Worm (Caenorhabditis elegans) whole organism, young adult: ENCODE data around the gene R04E5.7.

Source experiments
- B0261.1 ChIP-seq: sonication (generic microtip); optimal IDR thresholded peaks from 2 replicates; lab custom pipeline; 2016; ENCODE audit warnings: mild to moderate bottlenecking, missing genetic modification characterization, moderate library complexity, missing compliant biosample characterization
- D2030.7 ChIP-seq: fragments of 200-800 bp; sonication (Bioruptor generic); IDR thresholded peaks from 2 replicates; pipeline ENCODE4 v1.3.6; 2022; ENCODE audit warnings: missing genetic modification reagents, missing genetic modification characterization, missing compliant biosample characterization
- F23B12.7 ChIP-seq: sonication (generic microtip); optimal IDR thresholded peaks from 2 replicates; lab custom pipeline; 2017; ENCODE audit warnings: missing genetic modification characterization, mild to moderate bottlenecking, missing compliant biosample characterization, antibody characterized with exemption, moderate library complexity; ENCODE audit not compliant: insufficient read depth
- F33H1.4 ChIP-seq: fragments of 200-800 bp; sonication (Bioruptor generic); IDR thresholded peaks from 2 replicates; pipeline ENCODE4 v1.3.6; 2022; ENCODE audit warnings: missing genetic modification reagents, missing genetic modification characterization, missing compliant biosample characterization
- F39B2.1 ChIP-seq: fragments of 200-800 bp; sonication (Bioruptor generic); IDR thresholded peaks from 2 replicates; pipeline ENCODE4 v1.3.6; 2022; ENCODE audit warnings: missing genetic modification reagents, missing genetic modification characterization, missing compliant biosample characterization
- F55B11.4 ChIP-seq: sonication (generic microtip); optimal IDR thresholded peaks from 2 replicates; lab custom pipeline; 2016; ENCODE audit warnings: missing compliant biosample characterization, missing genetic modification characterization, borderline replicate concordance; ENCODE audit not compliant: insufficient read depth
- F57A8.1 ChIP-seq: fragments of 200-800 bp; sonication (Bioruptor generic); optimal IDR thresholded peaks from 2 replicates; lab custom pipeline; 2018; ENCODE audit warnings: mild to moderate bottlenecking, missing genetic modification characterization, moderate library complexity, missing compliant biosample characterization
- F57C9.4 ChIP-seq: sonication (generic microtip); optimal IDR thresholded peaks from 2 replicates; lab custom pipeline; 2017; ENCODE audit warnings: mild to moderate bottlenecking, missing genetic modification characterization, missing compliant biosample characterization
- Y53F4B.3 ChIP-seq: fragments of 200-800 bp; sonication (Bioruptor generic); IDR thresholded peaks from 2 replicates; pipeline ENCODE4 v1.3.6; 2022; ENCODE audit warnings: missing genetic modification reagents, missing genetic modification characterization, missing compliant biosample characterization
- Y53G8AR.9 ChIP-seq: fragments of 200-800 bp; sonication (Bioruptor generic); conservative IDR thresholded peaks from 2 replicates; pipeline ENCODE4 v1.3.6; 2022; ENCODE audit warnings: missing genetic modification reagents, missing genetic modification characterization, missing compliant biosample characterization
- Y56A3A.18 ChIP-seq: fragments of 200-800 bp; sonication (Bioruptor generic); IDR thresholded peaks from 2 replicates; pipeline ENCODE4 v1.3.6; 2022; ENCODE audit warnings: missing genetic modification reagents, missing genetic modification characterization, missing compliant biosample characterization
- ama-1 ChIP-seq, 3 experiments: fragments of 150-350 bp in 1 of 3; sonication (generic microtip) in 2 of 3; optimal IDR thresholded peaks; 2 replicates each; lab custom pipeline; 2014 to 2018; ENCODE audit warnings: missing biosample characterization in 2 of 3, missing genetic modification characterization in 2 of 3, missing genetic modification reagents in 2 of 3
- attf-6 ChIP-seq: fragments of 200-800 bp; sonication (Bioruptor generic); IDR thresholded peaks from 2 replicates; pipeline ENCODE4 v1.3.6; 2022; ENCODE audit warnings: missing genetic modification reagents, missing genetic modification characterization, missing compliant biosample characterization
- bed-1 ChIP-seq: fragments of 200-800 bp; sonication (Bioruptor generic); IDR thresholded peaks from 2 replicates; pipeline ENCODE4 v1.3.6; 2022; ENCODE audit warnings: missing genetic modification reagents, missing genetic modification characterization, missing compliant biosample characterization
- bed-2 ChIP-seq: fragments of 200-800 bp; sonication (Bioruptor generic); IDR thresholded peaks from 2 replicates; pipeline ENCODE4 v1.3.6; 2022; ENCODE audit warnings: missing genetic modification reagents, missing genetic modification characterization, missing compliant biosample characterization
- ccch-3 ChIP-seq: fragments of 200-800 bp; sonication (Bioruptor generic); optimal IDR thresholded peaks from 2 replicates; lab custom pipeline; 2018; ENCODE audit warnings: mild to moderate bottlenecking, missing genetic modification characterization, missing compliant biosample characterization
- ceh-100 ChIP-seq: fragments of 200-800 bp; sonication (Bioruptor generic); IDR thresholded peaks from 2 replicates; pipeline ENCODE4 v1.3.6; 2022; ENCODE audit warnings: missing genetic modification reagents, missing genetic modification characterization, missing compliant biosample characterization
- ceh-27 ChIP-seq: fragments of 200-800 bp; sonication (Bioruptor generic); optimal IDR thresholded peaks from 2 replicates; lab custom pipeline; 2018; ENCODE audit warnings: mild to moderate bottlenecking, missing genetic modification characterization, moderate library complexity, missing compliant biosample characterization
- chd-7 ChIP-seq: sonication (generic microtip); optimal IDR thresholded peaks from 2 replicates; lab custom pipeline; 2016; ENCODE audit warnings: mild to moderate bottlenecking, missing genetic modification characterization, moderate library complexity, missing compliant biosample characterization
- dox-1 ChIP-seq: fragments of 200-800 bp; sonication (Bioruptor generic); IDR thresholded peaks from 2 replicates; pipeline ENCODE4 v1.3.6; 2022; ENCODE audit warnings: missing genetic modification reagents, missing genetic modification characterization, missing compliant biosample characterization
- efl-1 ChIP-seq: fragments of 150-350 bp; optimal IDR thresholded peaks from 2 replicates; lab custom pipeline; 2014; ENCODE audit warnings: missing biosample characterization, missing genetic modification reagents, missing genetic modification characterization
- egl-44 ChIP-seq: fragments of 200-800 bp; sonication (Bioruptor generic); IDR thresholded peaks from 2 replicates; pipeline ENCODE4 v1.3.6; 2022; ENCODE audit warnings: missing genetic modification reagents, missing genetic modification characterization, missing compliant biosample characterization
- ets-4 ChIP-seq: fragments of 200-800 bp; sonication (Bioruptor generic); optimal IDR thresholded peaks from 2 replicates; lab custom pipeline; 2018; ENCODE audit warnings: mild to moderate bottlenecking, missing genetic modification characterization, missing compliant biosample characterization
- fkh-3 ChIP-seq: sonication (generic microtip); optimal IDR thresholded peaks from 2 replicates; lab custom pipeline; 2016; ENCODE audit warnings: mild to moderate bottlenecking, missing genetic modification characterization, missing compliant biosample characterization
- hmg-1.2 ChIP-seq: fragments of 200-800 bp; sonication (Bioruptor generic); IDR thresholded peaks from 2 replicates; pipeline ENCODE4 v1.3.6; 2022; ENCODE audit warnings: missing genetic modification reagents, missing genetic modification characterization, missing compliant biosample characterization
- hsf-1 ChIP-seq: fragments of 200-800 bp; sonication (Bioruptor generic); IDR thresholded peaks from 2 replicates; pipeline ENCODE4 v1.3.6; 2022; ENCODE audit warnings: missing genetic modification reagents, missing genetic modification characterization, missing compliant biosample characterization
- let-607 ChIP-seq, 2 experiments: fragments of 200-800 bp in 1 of 2; sonication (Bioruptor generic) in 1 of 2; sonication (generic microtip) in 1 of 2; optimal IDR thresholded peaks; 2 replicates each; lab custom pipeline; 2016 to 2018; ENCODE audit warnings: mild to moderate bottlenecking in 2 of 2, missing compliant biosample characterization in 2 of 2, missing genetic modification characterization in 2 of 2, moderate library complexity in 2 of 2, missing genotype in 1 of 2
- lin-35 ChIP-seq, 3 experiments: fragments of 150-350 bp in 2 of 3; sonication (generic microtip) in 1 of 3; optimal IDR thresholded peaks; 2 replicates each; lab custom pipeline; 2014 to 2018; ENCODE audit warnings: missing biosample characterization in 3 of 3, missing genetic modification characterization in 3 of 3, missing genetic modification reagents in 3 of 3
- lin-40 ChIP-seq: sonication (generic microtip); optimal IDR thresholded peaks from 2 replicates; lab custom pipeline; 2016; ENCODE audit warnings: missing genetic modification characterization, mild to moderate bottlenecking, missing compliant biosample characterization, missing genotype, missing genetic modification reagents
- lin-54 ChIP-seq: fragments of 200-800 bp; sonication (Bioruptor generic); optimal IDR thresholded peaks from 2 replicates; lab custom pipeline; 2018; ENCODE audit warnings: mild to moderate bottlenecking, missing genetic modification characterization, missing compliant biosample characterization
- lsl-1 ChIP-seq: fragments of 200-800 bp; sonication (Bioruptor generic); optimal IDR thresholded peaks from 2 replicates; lab custom pipeline; 2018; ENCODE audit warnings: mild to moderate bottlenecking, missing genetic modification characterization, moderate library complexity, missing compliant biosample characterization
- madf-10 ChIP-seq: sonication (generic microtip); optimal IDR thresholded peaks from 2 replicates; lab custom pipeline; 2016; ENCODE audit warnings: mild to moderate bottlenecking, missing genetic modification characterization, missing compliant biosample characterization
- nhr-120 ChIP-seq: fragments of 200-800 bp; sonication (Bioruptor generic); IDR thresholded peaks from 2 replicates; pipeline ENCODE4 v1.3.6; 2022; ENCODE audit warnings: missing genetic modification characterization, missing compliant biosample characterization
- nhr-27 ChIP-seq: fragments of 200-800 bp; sonication (Bioruptor generic); optimal IDR thresholded peaks from 2 replicates; lab custom pipeline; 2018; ENCODE audit warnings: mild to moderate bottlenecking, missing genetic modification characterization, moderate library complexity, missing compliant biosample characterization
- nhr-80 ChIP-seq: sonication (generic microtip); optimal IDR thresholded peaks from 2 replicates; lab custom pipeline; 2016; ENCODE audit warnings: missing genetic modification characterization, missing compliant biosample characterization
- rpc-1 ChIP-seq, 2 experiments: fragments of 150-350 bp in 1 of 2; sonication (generic microtip) in 1 of 2; optimal IDR thresholded peaks; 2 replicates each; lab custom pipeline; 2014 to 2018; ENCODE audit warnings: missing biosample characterization in 1 of 2, missing genetic modification characterization in 1 of 2, missing genetic modification reagents in 1 of 2, missing genotype in 1 of 2
- sdz-38 ChIP-seq: sonication (generic microtip); optimal IDR thresholded peaks from 2 replicates; lab custom pipeline; 2016; ENCODE audit warnings: missing genotype, missing genetic modification characterization, missing compliant biosample characterization
- snpc-3.4 ChIP-seq: sonication (generic microtip); optimal IDR thresholded peaks from 2 replicates; lab custom pipeline; 2017; ENCODE audit warnings: missing genetic modification characterization, mild to moderate bottlenecking, missing compliant biosample characterization, antibody characterized with exemption, moderate library complexity, missing genotype, missing genetic modification reagents
- snpc-4 ChIP-seq, 5 experiments: fragments of 150-350 bp in 1 of 5; sonication (generic microtip) in 4 of 5; optimal IDR thresholded peaks; 2 replicates each; lab custom pipeline; 2014 to 2018; ENCODE audit warnings: missing genetic modification characterization in 5 of 5, missing biosample characterization in 3 of 5, antibody characterized with exemption in 2 of 5, mild to moderate bottlenecking in 2 of 5, missing compliant biosample characterization in 2 of 5, missing genotype in 2 of 5, moderate library complexity in 2 of 5, missing genetic modification reagents in 1 of 5
- somi-1 ChIP-seq: fragments of 200-800 bp; sonication (Bioruptor generic); optimal IDR thresholded peaks from 2 replicates; lab custom pipeline; 2018; ENCODE audit warnings: mild to moderate bottlenecking, missing genetic modification characterization, missing compliant biosample characterization
- unc-62 ChIP-seq: fragments of 150-350 bp; optimal IDR thresholded peaks from 2 replicates; lab custom pipeline; 2014; ENCODE audit warnings: missing biosample characterization, missing genetic modification reagents, missing genetic modification characterization
- xnd-1 ChIP-seq: sonication (generic microtip); optimal IDR thresholded peaks from 2 replicates; lab custom pipeline; 2016; ENCODE audit warnings: missing genotype, missing genetic modification reagents, missing genetic modification characterization, missing compliant biosample characterization
- zfh-2 ChIP-seq: fragments of 200-800 bp; sonication (Bioruptor generic); conservative IDR thresholded peaks from 2 replicates; pipeline ENCODE4 v1.3.6; 2022; ENCODE audit warnings: missing genetic modification reagents, missing genetic modification characterization, missing compliant biosample characterization
- zim-3 ChIP-seq: sonication (generic microtip); optimal IDR thresholded peaks from 2 replicates; lab custom pipeline; 2017; ENCODE audit warnings: mild to moderate bottlenecking, missing genetic modification characterization, moderate library complexity, missing compliant biosample characterization
- ztf-22 ChIP-seq: fragments of 200-800 bp; sonication (Bioruptor generic); optimal IDR thresholded peaks from 2 replicates; lab custom pipeline; 2018; ENCODE audit warnings: mild to moderate bottlenecking, missing genetic modification characterization, moderate library complexity, missing compliant biosample characterization
- ztf-25 ChIP-seq: fragments of 200-800 bp; sonication (Bioruptor generic); IDR thresholded peaks from 2 replicates; pipeline ENCODE4 v1.3.6; 2022; ENCODE audit warnings: missing genetic modification reagents, missing genetic modification characterization, missing compliant biosample characterization
- ztf-28 ChIP-seq: fragments of 200-800 bp; sonication (Bioruptor generic); IDR thresholded peaks from 2 replicates; pipeline ENCODE4 v1.3.6; 2022; ENCODE audit warnings: missing genetic modification reagents, missing genetic modification characterization, missing compliant biosample characterization

R04E5.7 gene

ce11 chrX:8810908-8811307 is 13.8 kb upstream of the R04E5.7 start, which contains the start of gene R04E5.9 (continued):
- peak; percentile 73 for TF ChIP-seq ceh-27 (GFP tag; lab: Kevin White, UChicago)
- TF ChIP-seq F57C9.4 (tag; lab: Kevin White, UChicago) = no peak
- TF ChIP-seq hsf-1 (GFP tag; lab: Robert Waterston, UW) = no peak
- TF ChIP-seq zfh-2 (GFP tag; lab: Robert Waterston, UW) = peak; percentile 97
- TF ChIP-seq rpc-1 (optimal IDR thresholded peaks at IDR 0.05; lab: Kevin White, UChicago) = no peak
- no peak for TF ChIP-seq rpc-1 (tag; optimal IDR thresholded peaks at IDR 0.05; lab: Kevin White, UChicago)
- TF ChIP-seq zim-3 (tag; lab: Kevin White, UChicago) = no peak
- no peak for TF ChIP-seq Y56A3A.18 (GFP tag; lab: Robert Waterston, UW)
- no peak for TF ChIP-seq D2030.7 (GFP tag; lab: Robert Waterston, UW)
- TF ChIP-seq F23B12.7 = no peak
- peak; percentile 82 for TF ChIP-seq ztf-22 (GFP tag; lab: Kevin White, UChicago)
- peak; percentile 89 to 92 for TF ChIP-seq let-607 (tag; optimal IDR thresholded peaks at IDR 0.05; lab: Kevin White, UChicago)
- peak; percentile 91 for TF ChIP-seq dox-1
- TF ChIP-seq xnd-1 (tag; lab: Kevin White, UChicago) = no peak
- no peak for TF ChIP-seq ztf-28 (GFP tag; lab: Robert Waterston, UW)
- TF ChIP-seq nhr-80 (tag; lab: Kevin White, UChicago) = peak; percentile 99
- TF ChIP-seq F57A8.1 (GFP tag; lab: Kevin White, UChicago) = no peak
- TF ChIP-seq madf-10 (tag; lab: Kevin White, UChicago) = peak; percentile 85
- no peak for TF ChIP-seq sdz-38 (tag; lab: Kevin White, UChicago)
- no peak for TF ChIP-seq bed-1 (GFP tag; lab: Robert Waterston, UW)
- no peak for TF ChIP-seq snpc-3.4
- TF ChIP-seq ccch-3 (GFP tag; lab: Kevin White, UChicago) = no peak
- peak; percentile 22 for TF ChIP-seq B0261.1 (tag; lab: Kevin White, UChicago)
- TF ChIP-seq egl-44 (GFP tag; lab: Robert Waterston, UW) = peak; percentile 61; the same call in 1 of the 2 replicates
- no peak for TF ChIP-seq efl-1
- TF ChIP-seq somi-1 = peak; percentile 44
- no peak for TF ChIP-seq ama-1 (optimal IDR thresholded peaks at IDR 0.05; lab: Kevin White, UChicago)
- TF ChIP-seq ama-1 (GFP tag; optimal IDR thresholded peaks at IDR 0.05; lab: Kevin White, UChicago) = peak in 1 of 2 experiments; percentile 0
- no peak for TF ChIP-seq bed-2 (GFP tag; lab: Robert Waterston, UW)
- peak; percentile 35 for TF ChIP-seq snpc-4 (GFP tag; optimal IDR thresholded peaks at IDR 0.05; lab: Kevin White, UChicago)
- peak; percentile 17 to 72 (median 60) for TF ChIP-seq snpc-4 (tag; optimal IDR thresholded peaks at IDR 0.05; lab: Kevin White, UChicago)
- TF ChIP-seq ceh-100 (GFP tag; lab: Robert Waterston, UW) = no peak
- TF ChIP-seq Y53F4B.3 = no peak
- no peak for TF ChIP-seq nhr-120 (GFP tag; lab: Robert Waterston, UW)
- no peak for TF ChIP-seq fkh-3 (tag; lab: Kevin White, UChicago)
- TF ChIP-seq chd-7 (tag; lab: Kevin White, UChicago) = peak; percentile 80
- TF ChIP-seq unc-62 = no peak
- no peak for TF ChIP-seq ztf-25 (GFP tag; lab: Robert Waterston, UW)
- no peak for TF ChIP-seq nhr-27 (tag; lab: Kevin White, UChicago)
- TF ChIP-seq lin-40 = peak; percentile 91
- TF ChIP-seq F55B11.4 (tag; lab: Kevin White, UChicago) = no peak
- TF ChIP-seq Y53G8AR.9 (GFP tag; lab: Robert Waterston, UW) = no peak
- no peak for TF ChIP-seq lsl-1 (GFP tag; lab: Kevin White, UChicago)
- TF ChIP-seq ets-4 (GFP tag; lab: Kevin White, UChicago) = peak; percentile 91
- TF ChIP-seq F39B2.1 (GFP tag; lab: Robert Waterston, UW) = no peak
- peak; percentile 84 for TF ChIP-seq hmg-1.2
- no peak for TF ChIP-seq F33H1.4 (GFP tag; lab: Robert Waterston, UW)
- TF ChIP-seq lin-54 (GFP tag; lab: Kevin White, UChicago) = peak; percentile 50
- peak in 1 of 3 experiments; percentile 63 for TF ChIP-seq lin-35 (GFP tag; optimal IDR thresholded peaks at IDR 0.05; lab: Kevin White, UChicago)
- no peak for TF ChIP-seq attf-6 (GFP tag; lab: Robert Waterston, UW)
